Fruit fly (Drosophila melanogaster): Measurements from ENCODE around the gene CG32755.

Gene CG32755

DNA sequence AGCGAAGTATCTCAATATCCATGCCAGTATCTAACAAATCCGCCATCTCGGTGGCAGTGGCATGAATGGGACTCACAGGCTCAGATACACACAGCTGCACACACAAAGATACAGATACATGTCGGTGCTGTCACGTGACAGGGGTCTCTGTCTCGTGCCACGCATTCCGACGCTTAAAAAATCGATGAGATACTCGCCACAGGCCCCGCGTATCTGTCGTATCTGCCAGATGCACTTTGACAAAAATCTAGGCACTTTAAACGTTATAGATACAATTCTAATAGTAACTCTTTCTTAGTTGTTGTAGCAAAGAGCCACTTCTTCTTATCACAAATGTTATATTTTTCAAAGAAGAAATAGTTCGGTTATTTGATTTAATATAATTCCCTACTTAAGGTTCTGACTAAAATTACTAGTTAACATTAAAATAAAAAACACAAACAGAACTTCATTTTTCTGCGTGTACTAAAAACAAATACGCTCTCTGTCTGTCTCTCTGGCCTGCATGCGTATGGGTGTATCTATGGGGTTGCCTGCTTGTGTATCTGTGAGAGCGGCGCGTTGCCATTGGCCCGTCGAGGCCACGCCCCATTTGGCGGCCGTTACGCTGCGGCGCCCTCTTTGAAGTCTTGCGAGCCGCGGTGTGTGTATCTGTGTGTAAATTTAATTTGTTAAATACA is 50.8 kb downstream of the CG32755 start, which contains the start of gene CG4766 (continued):
- peak; percentile 23 for TF ChIP-seq Fer2 (tag; optimal IDR thresholded peaks at IDR 0.05)
- peak; percentile 82 for TF ChIP-seq bab2 (GFP tag; optimal IDR thresholded peaks at IDR 0.05)
- TF ChIP-seq CG17385 (GFP tag; optimal IDR thresholded peaks at IDR 0.05), result peak; percentile 75
- TF ChIP-seq TFAM (GFP tag; optimal IDR thresholded peaks at IDR 0.05), result peak; percentile 21
- no peak for TF ChIP-seq hth (optimal IDR thresholded peaks at IDR 0.05)
- TF ChIP-seq Hsf (GFP tag; optimal IDR thresholded peaks at IDR 0.05), result peak; percentile 86
- peak; percentile 74 for TF ChIP-seq Bdp1 (GFP tag; optimal IDR thresholded peaks at IDR 0.05)
- TF ChIP-seq dimm (GFP tag; IDR thresholded peaks at IDR 0.05), result peak; percentile 11; the same call in 1 of the 2 replicates
- peak; percentile 74 for TF ChIP-seq CG5245 (GFP tag; optimal IDR thresholded peaks at IDR 0.05)
- peak; percentile 36 for TF ChIP-seq Ets97D (GFP tag; optimal IDR thresholded peaks at IDR 0.05)
- TF ChIP-seq hkb (optimal IDR thresholded peaks at IDR 0.05), result no peak
- TF ChIP-seq hkb (GFP tag; IDR thresholded peaks at IDR 0.05), result peak; percentile 74
- TF ChIP-seq ro (GFP tag; IDR thresholded peaks at IDR 0.05), result peak; percentile 52; the same call in 1 of the 2 replicates
- TF ChIP-seq B-H2 (GFP tag; optimal IDR thresholded peaks at IDR 0.05), result peak; percentile 47
- peak; percentile 51 for TF ChIP-seq CG15073 (GFP tag; optimal IDR thresholded peaks at IDR 0.05)
- peak; percentile 14 for TF ChIP-seq Sry-β (GFP tag; optimal IDR thresholded peaks at IDR 0.05)
- TF ChIP-seq CG13296 (GFP tag; optimal IDR thresholded peaks at IDR 0.05), result peak; percentile 78
- TF ChIP-seq Hmx (GFP tag; optimal IDR thresholded peaks at IDR 0.05), result peak; percentile 74
- peak in 1 of 2 experiments; percentile 47 for TF ChIP-seq tll (GFP tag; optimal IDR thresholded peaks at IDR 0.05)
- TF ChIP-seq CG2889 (GFP tag; IDR thresholded peaks at IDR 0.05), result peak; percentile 55; the same call in 1 of the 3 replicates
- TF ChIP-seq CG13424 (tag; optimal IDR thresholded peaks at IDR 0.05), result peak; percentile 88
- no peak for TF ChIP-seq lov (optimal IDR thresholded peaks at IDR 0.05)
- TF ChIP-seq lov (GFP tag; IDR thresholded peaks at IDR 0.05), result 0 out of 3 replicates have a peak, but pooled peaks have one; percentile 33
- no peak for TF ChIP-seq knrl (GFP tag; IDR thresholded peaks at IDR 0.05; ENCODE audit: partially characterized antibody)
- peak; percentile 63 for TF ChIP-seq ERR (GFP tag; optimal IDR thresholded peaks at IDR 0.05)
- TF ChIP-seq H2.0 (GFP tag; IDR thresholded peaks at IDR 0.05), result peak; percentile 74
- TF ChIP-seq Hey (tag; optimal IDR thresholded peaks at IDR 0.05), result no peak
- TF ChIP-seq psq (GFP tag; optimal IDR thresholded peaks at IDR 0.05), result peak; percentile 44
- peak; percentile 83 for TF ChIP-seq tio (GFP tag; optimal IDR thresholded peaks at IDR 0.05)
- TF ChIP-seq Sox100B (GFP tag; optimal IDR thresholded peaks at IDR 0.05), result peak; percentile 88
- no peak for TF ChIP-seq CG8478 (optimal IDR thresholded peaks at IDR 0.05)
- TF ChIP-seq CG15601 (tag; optimal IDR thresholded peaks at IDR 0.05), result peak; percentile 86
- TF ChIP-seq GATAe (GFP tag; conservative IDR thresholded peaks at IDR 0.05), result no peak
- peak; percentile 64 for TF ChIP-seq CG12769 (tag; optimal IDR thresholded peaks at IDR 0.05)
- peak; percentile 19 for TF ChIP-seq CG17802 (tag; optimal IDR thresholded peaks at IDR 0.05)
- TF ChIP-seq Dbx (GFP tag; IDR thresholded peaks at IDR 0.05), result peak; percentile 63; the same call in 2 of the 3 replicates
- TF ChIP-seq ATbp (GFP tag; optimal IDR thresholded peaks at IDR 0.05), result peak; percentile 82
- peak; percentile 87 for TF ChIP-seq CG10267 (tag; optimal IDR thresholded peaks at IDR 0.05)
- peak; percentile 70 for TF ChIP-seq fd102C (GFP tag; optimal IDR thresholded peaks at IDR 0.05)
- TF ChIP-seq dmrt11E (tag; optimal IDR thresholded peaks at IDR 0.05), result peak; percentile 93
- TF ChIP-seq pum (GFP tag; optimal IDR thresholded peaks at IDR 0.05), result peak; percentile 91
- TF ChIP-seq klu (GFP tag; IDR thresholded peaks at IDR 0.05), result peak; percentile 58; the same call in 1 of the 2 replicates
- TF ChIP-seq CG2120 (GFP tag; optimal IDR thresholded peaks at IDR 0.05), result peak; percentile 80
- peak; percentile 57 for TF ChIP-seq salm (tag; optimal IDR thresholded peaks at IDR 0.05)
- TF ChIP-seq CG10366 (GFP tag; IDR thresholded peaks at IDR 0.05), result peak; percentile 75
- TF ChIP-seq oc (tag; optimal IDR thresholded peaks at IDR 0.05), result peak; percentile 73
- peak; percentile 85 for TF ChIP-seq CG16863 (GFP tag; optimal IDR thresholded peaks at IDR 0.05)
- no peak for TF ChIP-seq Scr (GFP tag; IDR thresholded peaks at IDR 0.05; ENCODE audit: partially characterized antibody)
- TF ChIP-seq CG14014 (GFP tag; IDR thresholded peaks at IDR 0.05), result peak; percentile 48; the same call in 1 of the 2 replicates
- TF ChIP-seq PHDP (tag; optimal IDR thresholded peaks at IDR 0.05), result peak; percentile 78

All from whole organism, embryonic.